Worm (Caenorhabditis elegans): ENCODE results near the gene Y37E11B.7.

The Y37E11B.7 gene

DNA sequence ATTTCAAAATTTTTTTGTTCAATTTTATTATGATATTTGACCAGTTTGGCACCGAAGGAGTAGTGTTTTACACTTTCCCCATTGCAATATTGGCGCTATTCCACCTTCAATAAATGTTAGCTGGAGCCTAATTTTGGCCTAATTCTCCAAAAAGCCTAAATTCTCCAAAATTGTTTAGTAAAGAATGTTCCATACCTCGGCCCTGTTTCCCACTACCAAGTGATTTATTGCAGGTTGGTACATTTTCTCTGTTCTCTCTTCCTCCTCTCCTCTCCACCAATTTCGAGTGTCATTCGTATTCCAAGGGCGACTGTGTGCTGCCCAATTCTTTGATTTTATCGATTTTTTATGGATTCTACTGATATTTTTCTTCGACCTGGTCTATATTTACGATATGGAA lies 21.8 kb downstream of the Y37E11B.7 start, which contains the start of gene Y37E11B.2:
Y37E11B.2 (plus strand) TSS at position 301 of the 400 bp plus-strand sequence.
- no peak for TF ChIP-seq unc-86 (tag; optimal IDR thresholded peaks at IDR 0.05)
- TF ChIP-seq unc-42 (tag; optimal IDR thresholded peaks at IDR 0.05): no peak
- TF ChIP-seq dmd-4 (tag; optimal IDR thresholded peaks at IDR 0.05; ENCODE audit: borderline replicate concordance): no peak
- TF ChIP-seq ceh-45 (GFP tag; IDR thresholded peaks at IDR 0.05): no peak
- TF ChIP-seq fkh-10 (GFP tag; optimal IDR thresholded peaks at IDR 0.05): no peak
- no peak for TF ChIP-seq mec-3 (tag; optimal IDR thresholded peaks at IDR 0.05; ENCODE audit: borderline replicate concordance)
- TF ChIP-seq tbx-2 (tag; optimal IDR thresholded peaks at IDR 0.05): no peak
- TF ChIP-seq Y22D7AL.16 (tag; optimal IDR thresholded peaks at IDR 0.05): no peak
- TF ChIP-seq eyg-1 (tag; optimal IDR thresholded peaks at IDR 0.05): no peak
- no peak for TF ChIP-seq nfya-1 (tag; optimal IDR thresholded peaks at IDR 0.05)
- no peak for TF ChIP-seq ama-1 (optimal IDR thresholded peaks at IDR 0.05)
- no peak for TF ChIP-seq lim-6 (tag; optimal IDR thresholded peaks at IDR 0.05)
- TF ChIP-seq ref-2 (tag; optimal IDR thresholded peaks at IDR 0.05): no peak
- no peak for TF ChIP-seq T23F11.4 (GFP tag; optimal IDR thresholded peaks at IDR 0.05)
- TF ChIP-seq rnt-1 (tag; optimal IDR thresholded peaks at IDR 0.05): no peak
- no peak for TF ChIP-seq hlh-13 (GFP tag; optimal IDR thresholded peaks at IDR 0.05)
- TF ChIP-seq odd-2 (tag; optimal IDR thresholded peaks at IDR 0.05): no peak
- TF ChIP-seq ceh-18 (tag; optimal IDR thresholded peaks at IDR 0.05): no peak
- no peak for TF ChIP-seq pha-4 (tag; optimal IDR thresholded peaks at IDR 0.05)

DNA sequence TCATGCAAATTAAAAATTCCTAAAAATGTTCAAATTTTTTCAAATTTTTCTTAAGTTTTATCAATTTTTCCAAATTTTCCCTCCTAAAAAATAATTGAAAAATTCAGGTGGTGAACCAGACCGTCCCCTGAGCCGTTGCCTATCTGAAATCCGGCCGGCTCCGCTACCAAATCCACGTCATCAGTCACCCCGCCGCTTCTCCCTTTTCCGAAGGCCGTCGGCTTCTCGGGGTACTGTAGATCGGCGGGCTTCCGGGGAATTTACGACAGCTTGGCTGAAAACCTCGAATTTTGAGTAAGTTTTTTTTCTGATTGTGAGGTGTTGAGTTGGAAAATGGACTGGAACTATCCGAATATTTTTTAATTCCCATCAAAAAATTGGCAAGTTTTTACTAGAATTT lies 29.4 kb downstream of the Y37E11B.7 start:
- TF ChIP-seq mec-3 (tag; optimal IDR thresholded peaks at IDR 0.05; ENCODE audit: borderline replicate concordance) (no peak), fax-1 (tag; optimal IDR thresholded peaks at IDR 0.05) (no peak), ceh-2 (tag; optimal IDR thresholded peaks at IDR 0.05) (no peak), hlh-8 (tag; optimal IDR thresholded peaks at IDR 0.05) (no peak)

DNA sequence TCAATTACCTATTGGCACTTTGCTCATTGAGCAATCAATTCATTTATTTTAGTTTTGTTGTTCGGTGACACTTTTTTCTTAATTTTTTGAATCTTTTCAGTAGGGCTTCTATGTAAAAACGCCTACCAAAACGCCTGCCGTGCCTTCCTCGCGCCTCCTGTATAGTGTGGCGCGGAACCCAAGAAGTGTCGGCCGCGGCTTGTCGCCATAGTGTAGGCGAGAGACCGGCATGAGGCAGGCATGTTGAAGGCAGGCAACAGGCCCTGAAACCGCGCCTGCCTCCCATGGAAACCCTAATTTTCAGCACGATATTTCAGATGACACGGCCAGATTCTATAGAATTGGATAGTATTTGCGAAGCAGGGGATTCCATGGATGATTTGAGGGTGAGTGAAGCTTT lies 31.4 kb downstream of the Y37E11B.7 start, which contains the start of gene otpl-1:
otpl-1 (plus strand) TSS at position 372 of the 400 bp plus-strand sequence.
- TF ChIP-seq pax-1 (tag; optimal IDR thresholded peaks at IDR 0.05) (no peak), F13H6.1 (tag; optimal IDR thresholded peaks at IDR 0.05) (no peak), ceh-22 (tag; optimal IDR thresholded peaks at IDR 0.05) (no peak), ama-1 (optimal IDR thresholded peaks at IDR 0.05) (no peak), zip-5 (tag; optimal IDR thresholded peaks at IDR 0.05) (no peak), dmd-4 (tag; optimal IDR thresholded peaks at IDR 0.05; ENCODE audit: borderline replicate concordance) (no peak), fkh-6 (tag; optimal IDR thresholded peaks at IDR 0.05) (no peak), unc-3 (GFP tag; conservative IDR thresholded peaks at IDR 0.05) (no peak), unc-3 (tag; optimal IDR thresholded peaks at IDR 0.05) (no peak)

DNA sequence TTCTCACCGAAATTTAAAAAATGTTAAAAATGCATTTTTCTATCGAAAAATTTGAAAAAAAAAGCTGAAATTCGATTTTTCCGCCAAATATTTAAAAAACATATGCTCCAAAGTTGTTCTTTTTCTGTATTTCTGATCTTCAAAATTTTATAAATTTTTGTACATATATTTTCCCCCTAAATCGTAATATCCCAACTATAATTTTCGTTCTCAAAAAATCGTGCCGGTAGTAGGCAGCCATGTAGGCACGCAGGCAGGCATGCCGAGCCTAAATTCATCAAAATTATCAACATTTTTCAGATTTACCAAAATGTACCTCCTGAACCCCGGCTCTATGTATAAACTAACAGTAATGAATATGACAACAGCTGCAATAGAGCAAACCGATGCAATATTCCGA lies 35.1 kb downstream of the Y37E11B.7 start, which contains the start of gene sre-5:
sre-5 (plus strand) TSS at position 301 of the 400 bp plus-strand sequence.
- TF ChIP-seq madf-2 (tag; optimal IDR thresholded peaks at IDR 0.05) (no peak), ztf-16 (tag; optimal IDR thresholded peaks at IDR 0.05) (no peak), unc-86 (tag; optimal IDR thresholded peaks at IDR 0.05) (no peak), ama-1 (optimal IDR thresholded peaks at IDR 0.05) (no peak), ceh-48 (tag; optimal IDR thresholded peaks at IDR 0.05) (no peak), C38D4.7 (GFP tag; optimal IDR thresholded peaks at IDR 0.05) (no peak), odd-2 (tag; optimal IDR thresholded peaks at IDR 0.05) (no peak), unc-3 (GFP tag; conservative IDR thresholded peaks at IDR 0.05) (no peak), unc-3 (tag; optimal IDR thresholded peaks at IDR 0.05) (no peak), K09A11.1 (tag; optimal IDR thresholded peaks at IDR 0.05; ENCODE audit: insufficient read depth) (no peak)

ce11 chrIV:3559201-3559600 lies 40.8 kb downstream of the Y37E11B.7 start:
- TF ChIP-seq tbx-2 (tag; optimal IDR thresholded peaks at IDR 0.05) (no peak), pqm-1 (tag; optimal IDR thresholded peaks at IDR 0.05) (no peak), hlh-8 (tag; optimal IDR thresholded peaks at IDR 0.05) (no peak), dve-1 (tag; optimal IDR thresholded peaks at IDR 0.05) (no peak), K09A11.1 (tag; optimal IDR thresholded peaks at IDR 0.05; ENCODE audit: insufficient read depth) (no peak), ceh-31 (tag; optimal IDR thresholded peaks at IDR 0.05) (no peak), F13H6.1 (tag; optimal IDR thresholded peaks at IDR 0.05) (no peak), unc-55 (GFP tag; optimal IDR thresholded peaks at IDR 0.05) (no peak), ets-4 (tag; optimal IDR thresholded peaks at IDR 0.05) (no peak), ceh-22 (tag; optimal IDR thresholded peaks at IDR 0.05) (no peak), fkh-10 (GFP tag; optimal IDR thresholded peaks at IDR 0.05) (no peak), nhr-11 (tag; optimal IDR thresholded peaks at IDR 0.05) (no peak), C38D4.7 (GFP tag; optimal IDR thresholded peaks at IDR 0.05) (no peak), fax-1 (tag; optimal IDR thresholded peaks at IDR 0.05) (no peak), hlh-30 (tag; optimal IDR thresholded peaks at IDR 0.05; ENCODE audit: insufficient read depth) (no peak), ceh-9 (tag; optimal IDR thresholded peaks at IDR 0.05) (no peak), unc-3 (GFP tag; conservative IDR thresholded peaks at IDR 0.05) (no peak), unc-3 (tag; optimal IDR thresholded peaks at IDR 0.05) (no peak), ceh-45 (GFP tag; IDR thresholded peaks at IDR 0.05) (no peak), sox-4 (tag; optimal IDR thresholded peaks at IDR 0.05) (no peak), ceh-30 (tag; optimal IDR thresholded peaks at IDR 0.05) (no peak)
